Worm (Caenorhabditis elegans) whole organism, L4 larva: ENCODE data around the gene F59B2.3.

ENCODE experiments used
- ceh-32 ChIP-seq: sonication (generic microtip); optimal IDR thresholded peaks from 2 replicates; lab custom pipeline; 2016; ENCODE audit warnings: mild to moderate bottlenecking, missing genetic modification characterization, missing compliant biosample characterization; ENCODE audit not compliant: poor library complexity
- fkh-10 ChIP-seq: fragments of 150-350 bp; optimal IDR thresholded peaks from 2 replicates; lab custom pipeline; 2014; ENCODE audit warnings: missing biosample characterization, missing genetic modification reagents, missing genetic modification characterization
- hlh-11 ChIP-seq: fragments of 200-800 bp; sonication (Bioruptor generic); optimal IDR thresholded peaks from 2 replicates; lab custom pipeline; 2018; ENCODE audit warnings: mild to moderate bottlenecking, missing genetic modification characterization, missing compliant biosample characterization
- hlh-30 ChIP-seq: sonication (generic microtip); optimal IDR thresholded peaks from 2 replicates; lab custom pipeline; 2017; ENCODE audit warnings: antibody characterized with exemption, mild to moderate bottlenecking, missing genetic modification characterization, missing compliant biosample characterization; ENCODE audit not compliant: insufficient read depth
- lin-1 ChIP-seq: fragments of 200-800 bp; sonication (Bioruptor generic); IDR thresholded peaks from 2 replicates; pipeline ENCODE4 v1.3.6; 2022; ENCODE audit warnings: missing genetic modification reagents, missing genetic modification characterization, missing compliant biosample characterization
- lsy-2 ChIP-seq, 2 experiments: fragments of 150-350 bp in 1 of 2; sonication (generic microtip) in 1 of 2; optimal IDR thresholded peaks; 2 replicates each; lab custom pipeline; 2014 to 2017; ENCODE audit warnings: missing biosample characterization in 2 of 2, missing genetic modification characterization in 2 of 2
- mdl-1 ChIP-seq, 2 experiments: fragments of 150-350 bp in 1 of 2; sonication (generic microtip) in 1 of 2; optimal IDR thresholded peaks; 2 replicates each; lab custom pipeline; 2014 to 2017; ENCODE audit warnings: missing biosample characterization in 2 of 2, missing genetic modification characterization in 2 of 2
- nhr-10 ChIP-seq: fragments of 150-350 bp; optimal IDR thresholded peaks from 2 replicates; lab custom pipeline; 2014; ENCODE audit warnings: missing biosample characterization, missing genetic modification characterization
- nhr-237 ChIP-seq: sonication (generic microtip); optimal IDR thresholded peaks from 2 replicates; lab custom pipeline; 2017; ENCODE audit warnings: missing biosample characterization, missing genetic modification characterization
- nhr-77 ChIP-seq: fragments of 150-350 bp; optimal IDR thresholded peaks from 2 replicates; lab custom pipeline; 2014; ENCODE audit warnings: missing biosample characterization, missing genetic modification characterization
- unc-62 ChIP-seq, 3 experiments: fragments of 150-350 bp in 1 of 3; sonication (generic microtip); optimal IDR thresholded peaks in 2 of 3; peaks in 1 of 3; 1 replicate in 1 of 3; 2 replicates in 2 of 3; lab custom pipeline; 2014 to 2017; ENCODE audit warnings: missing biosample characterization in 3 of 3, missing genetic modification characterization in 3 of 3, missing genetic modification reagents in 3 of 3, missing genotype in 1 of 3

DNA sequence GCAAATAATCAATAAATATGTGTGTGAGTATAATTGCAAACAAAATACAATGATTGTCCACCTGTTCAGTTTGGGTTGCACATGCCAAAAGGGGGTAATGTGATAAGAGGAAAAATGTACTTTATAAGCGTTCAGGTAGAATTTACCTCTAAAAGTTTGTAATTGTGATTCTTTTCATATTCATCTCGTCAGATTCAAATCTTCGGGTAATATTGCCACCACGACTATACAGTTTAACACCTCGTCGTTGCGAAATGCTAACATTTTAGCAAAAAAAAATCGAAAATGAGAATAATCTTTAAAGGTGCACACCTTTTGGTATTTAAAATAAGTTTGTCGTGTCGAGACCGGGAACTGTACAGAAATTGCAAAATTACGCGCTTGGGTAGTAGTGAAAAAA lies 43.6 kb upstream of the F59B2.3 start, which contains the start of gene nac-2:
- TF ChIP-seq hlh-11 (no peak), lsy-2 (tag; optimal IDR thresholded peaks at IDR 0.05; lab: Kevin White, UChicago) (no peak), fkh-10 (no peak), mdl-1 (tag; optimal IDR thresholded peaks at IDR 0.05; lab: Kevin White, UChicago) (no peak), hlh-30 (no peak), lin-1 (GFP tag; lab: Robert Waterston, UW) (no peak), unc-62 (GFP tag; optimal IDR thresholded peaks at IDR 0.05 in 1 of 2; lab: Kevin White, UChicago) (no peak), unc-62 (tag; optimal IDR thresholded peaks at IDR 0.05; lab: Kevin White, UChicago) (no peak), nhr-77 (tag; lab: Kevin White, UChicago) (no peak), nhr-10 (no peak), ceh-32 (no peak), nhr-237 (tag; lab: Kevin White, UChicago) (no peak)
